Fruit fly (Drosophila melanogaster) whole organism, wandering third instar larva: ENCODE data around the gene nesd.

Source experiments
- CG32264 ChIP-seq: fragments of 200-800 bp; sonication (Bioruptor generic); optimal IDR thresholded peaks from 2 replicates; lab custom pipeline; 2016; ENCODE audit warnings: missing biosample characterization, missing genetic modification characterization
- Dif ChIP-seq: fragments of 200-275, 200-300 bp; sonication (Bioruptor generic); optimal IDR thresholded peaks from 2 replicates; lab custom pipeline; 2018; ENCODE audit warnings: missing biosample characterization, missing genetic modification characterization; ENCODE audit not compliant: partially characterized antibody
- GATAd ChIP-seq: sonication (Bioruptor generic); optimal IDR thresholded peaks from 2 replicates; lab custom pipeline; 2016; ENCODE audit warnings: missing biosample characterization, missing genetic modification characterization
- Jra ChIP-seq: sonication (Bioruptor generic); optimal IDR thresholded peaks from 2 replicates; lab custom pipeline; 2016; ENCODE audit warnings: missing biosample characterization, missing genetic modification characterization
- Vsx2 ChIP-seq: fragments of 200-300, 225-300 bp; sonication (Bioruptor generic); optimal IDR thresholded peaks from 2 replicates; lab custom pipeline; 2018; ENCODE audit warnings: missing biosample characterization, missing genetic modification characterization; ENCODE audit not compliant: partially characterized antibody
- h ChIP-seq: fragments of 200-800 bp; sonication (Bioruptor generic); optimal IDR thresholded peaks from 3 replicates; lab custom pipeline; 2016; ENCODE audit warnings: missing biosample characterization, mild to moderate bottlenecking, missing genetic modification characterization
- pan ChIP-seq: fragments of >200 bp; optimal IDR thresholded peaks from 2 replicates; lab custom pipeline; 2017

DNA sequence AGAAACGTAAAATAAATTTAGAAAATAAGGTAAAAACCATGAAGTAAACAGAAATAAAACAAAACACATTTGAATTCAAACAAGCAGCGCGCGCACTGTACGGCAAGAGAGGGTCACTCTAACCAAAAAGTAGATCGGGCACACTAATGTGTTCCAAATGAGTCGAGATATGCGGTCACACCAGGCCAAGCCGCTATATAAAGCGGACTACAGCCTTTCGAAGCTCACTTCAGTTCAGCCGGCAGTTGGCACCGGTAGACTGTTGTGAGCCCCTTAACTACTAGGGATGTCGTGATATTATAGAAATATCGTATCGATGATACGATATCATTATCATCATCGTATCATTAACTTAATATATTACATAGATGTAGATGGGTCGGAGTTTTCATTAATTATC lies 10.8 kb downstream of the nesd start:
- TF ChIP-seq Vsx2 (GFP tag; lab: Kevin White, UChicago) (no peak), Dif (GFP tag; lab: Kevin White, UChicago) (no peak), CG32264 (GFP tag; lab: Kevin White, UChicago) (no peak), GATAd (no peak), Jra (GFP tag; lab: Kevin White, UChicago) (no peak), h (GFP tag; lab: Kevin White, UChicago) (no peak), pan (lab: Kevin White, UChicago) (no peak)
